Worm (Caenorhabditis elegans): ENCODE results near the gene chil-9.

DNA sequence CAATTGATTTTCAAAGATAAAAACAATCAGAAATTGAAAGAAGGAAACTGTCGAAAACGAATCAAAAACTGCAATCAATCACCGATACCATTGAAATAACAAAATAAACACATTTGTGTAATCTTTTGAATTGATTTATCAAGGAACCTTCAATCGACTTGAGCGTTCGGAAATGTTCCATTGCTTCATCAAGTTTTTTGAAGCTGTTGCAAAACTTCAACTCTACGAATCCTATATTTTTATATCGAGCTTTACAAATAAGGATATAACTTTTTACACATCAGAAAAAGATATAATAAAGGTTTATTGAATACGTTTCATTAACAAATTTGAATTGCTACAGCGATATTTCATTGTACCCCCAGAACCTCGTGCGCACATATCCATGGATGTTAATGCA lies 27.8 kb upstream of the chil-9 start, which contains the start of gene chil-8:
- TF ChIP-seq unc-120 (tag; optimal IDR thresholded peaks at IDR 0.05; ENCODE audit: poor library complexity, severe bottlenecking): no peak
- TF ChIP-seq sptf-1 (tag; optimal IDR thresholded peaks at IDR 0.05): no peak
- TF ChIP-seq lin-13 (tag; optimal IDR thresholded peaks at IDR 0.05): no peak
- no peak for TF ChIP-seq unc-62 (GFP tag; optimal IDR thresholded peaks at IDR 0.05)
- no peak for TF ChIP-seq nhr-12 (tag; optimal IDR thresholded peaks at IDR 0.05)
- no peak for TF ChIP-seq snpc-4 (tag; optimal IDR thresholded peaks at IDR 0.05)
- TF ChIP-seq ces-1 (GFP tag; optimal IDR thresholded peaks at IDR 0.05): no peak
- TF ChIP-seq ztf-11 (tag; optimal IDR thresholded peaks at IDR 0.05): no peak
